Fruit fly (Drosophila melanogaster): ENCODE measurements around the gene Oatp30B.

dm6 chr2L:9525719-9526118 is 4.7 kb downstream of the Oatp30B start:
- TF ChIP-seq CrebA (GFP tag; optimal IDR thresholded peaks at IDR 0.05; ENCODE audit: borderline replicate concordance) (no peak), Vsx2 (GFP tag; optimal IDR thresholded peaks at IDR 0.05; ENCODE audit: partially characterized antibody) (no peak), psq (GFP tag; optimal IDR thresholded peaks at IDR 0.05) (no peak), Myc (optimal IDR thresholded peaks at IDR 0.05) (no peak), Rel (GFP tag; optimal IDR thresholded peaks at IDR 0.05) (no peak), Rel (tag; optimal IDR thresholded peaks at IDR 0.05) (no peak), pan (optimal IDR thresholded peaks at IDR 0.05) (no peak), Hr78 (GFP tag; optimal IDR thresholded peaks at IDR 0.05) (no peak), OdsH (GFP tag; optimal IDR thresholded peaks at IDR 0.05) (peak; percentile 13), fru (GFP tag; optimal IDR thresholded peaks at IDR 0.05) (no peak)
